Fruit fly (Drosophila melanogaster): ENCODE data around the gene CarT.

CarT gene

DNA sequence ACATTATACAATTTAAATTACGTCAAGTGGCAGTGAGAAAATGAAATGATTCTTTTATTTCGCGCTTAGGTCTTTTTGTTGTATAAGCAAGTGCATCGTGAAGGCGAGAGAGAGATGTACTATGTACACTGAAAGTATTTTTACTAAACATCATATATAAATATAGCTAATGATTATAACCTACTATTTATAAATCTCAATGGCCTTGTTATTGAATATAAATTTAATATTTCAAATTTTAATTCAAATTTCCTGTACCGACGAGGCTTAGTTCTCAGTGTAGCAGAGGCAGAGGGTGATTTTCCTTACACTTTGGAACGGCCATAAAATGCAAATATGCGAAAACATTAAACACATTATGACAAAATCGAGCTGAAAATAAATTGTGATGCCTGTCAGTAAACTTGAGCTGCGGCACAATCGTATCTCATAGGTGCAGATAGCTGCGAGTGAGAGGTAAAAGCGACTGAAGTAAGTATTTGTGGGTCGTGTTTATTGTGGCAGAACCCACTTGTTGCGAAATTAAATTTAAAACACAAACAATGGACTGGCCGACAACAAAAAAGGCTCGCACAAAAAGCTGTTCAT, 32.0 kb upstream of the CarT start (continued):
- TF ChIP-seq vnd (GFP tag; IDR thresholded peaks at IDR 0.05; ENCODE audit: partially characterized antibody): no peak
- no peak for TF ChIP-seq gfzf (GFP tag; optimal IDR thresholded peaks at IDR 0.05)
- TF ChIP-seq Dref (GFP tag; IDR thresholded peaks at IDR 0.05): no peak
- TF ChIP-seq sr (GFP tag; IDR thresholded peaks at IDR 0.05): no peak
- TF ChIP-seq CG6272 (GFP tag; IDR thresholded peaks at IDR 0.05): no peak
- no peak for TF ChIP-seq Tbp (GFP tag; optimal IDR thresholded peaks at IDR 0.05)
- TF ChIP-seq caup (GFP tag; optimal IDR thresholded peaks at IDR 0.05; ENCODE audit: severe bottlenecking): no peak
- TF ChIP-seq dan (GFP tag; IDR thresholded peaks at IDR 0.05): no peak
- no peak for TF ChIP-seq CG13894 (tag; optimal IDR thresholded peaks at IDR 0.05)
- TF ChIP-seq nom (GFP tag; optimal IDR thresholded peaks at IDR 0.05): no peak
- TF ChIP-seq Fer2 (tag; optimal IDR thresholded peaks at IDR 0.05): no peak
- TF ChIP-seq chinmo (GFP tag; IDR thresholded peaks at IDR 0.05; ENCODE audit: partially characterized antibody): no peak
- TF ChIP-seq CG18619 (GFP tag; optimal IDR thresholded peaks at IDR 0.05): no peak
- TF ChIP-seq fd3F (GFP tag; optimal IDR thresholded peaks at IDR 0.05): no peak
- no peak for TF ChIP-seq luna (GFP tag; optimal IDR thresholded peaks at IDR 0.05)
- peak; percentile 19; the same call in 1 of the 2 replicates for TF ChIP-seq E2f2 (GFP tag; IDR thresholded peaks at IDR 0.05)
- no peak for TF ChIP-seq ara (GFP tag; IDR thresholded peaks at IDR 0.05)
- TF ChIP-seq zfh2 (GFP tag; optimal IDR thresholded peaks at IDR 0.05): no peak
- peak; percentile 53 for TF ChIP-seq Rfx (GFP tag; IDR thresholded peaks at IDR 0.05)
- no peak for TF ChIP-seq tll (GFP tag; optimal IDR thresholded peaks at IDR 0.05)
- no peak for TF ChIP-seq Dip3 (GFP tag; optimal IDR thresholded peaks at IDR 0.05)
- no peak for TF ChIP-seq CG5953 (GFP tag; IDR thresholded peaks at IDR 0.05)
- no peak for TF ChIP-seq kay (GFP tag; optimal IDR thresholded peaks at IDR 0.05)
- no peak for TF ChIP-seq CG34376 (GFP tag; optimal IDR thresholded peaks at IDR 0.05)
- TF ChIP-seq CG13424 (tag; optimal IDR thresholded peaks at IDR 0.05): peak; percentile 45
- TF ChIP-seq CG9727 (GFP tag; optimal IDR thresholded peaks at IDR 0.05): peak; percentile 64
- no peak for TF ChIP-seq CG10274 (GFP tag; optimal IDR thresholded peaks at IDR 0.05)
- TF ChIP-seq CG2129 (GFP tag; IDR thresholded peaks at IDR 0.05; ENCODE audit: partially characterized antibody): no peak
- no peak for TF ChIP-seq peb (GFP tag; IDR thresholded peaks at IDR 0.05)
- TF ChIP-seq dmrt99B (tag; optimal IDR thresholded peaks at IDR 0.05): peak; percentile 70
- no peak for TF ChIP-seq lmd (GFP tag; IDR thresholded peaks at IDR 0.05)
- no peak for TF ChIP-seq Sry-δ (GFP tag; optimal IDR thresholded peaks at IDR 0.05)
- no peak for TF ChIP-seq tx (GFP tag; optimal IDR thresholded peaks at IDR 0.05)
- no peak for TF ChIP-seq da (GFP tag; optimal IDR thresholded peaks at IDR 0.05)
- peak; percentile 53 for TF ChIP-seq slbo (GFP tag; IDR thresholded peaks at IDR 0.05)
- no peak for TF ChIP-seq Sin3A (optimal IDR thresholded peaks at IDR 0.05)
- TF ChIP-seq CG17385 (GFP tag; optimal IDR thresholded peaks at IDR 0.05): peak; percentile 10
- no peak for TF ChIP-seq CG16779 (GFP tag; IDR thresholded peaks at IDR 0.05)
- TF ChIP-seq dimm (GFP tag; IDR thresholded peaks at IDR 0.05): no peak
- TF ChIP-seq dm (GFP tag; optimal IDR thresholded peaks at IDR 0.05): no peak
- no peak for TF ChIP-seq ac (GFP tag; optimal IDR thresholded peaks at IDR 0.05)
- TF ChIP-seq CG15073 (GFP tag; optimal IDR thresholded peaks at IDR 0.05): no peak
- TF ChIP-seq CG17612 (GFP tag; IDR thresholded peaks at IDR 0.05): no peak
- TF ChIP-seq CG30020 (tag; optimal IDR thresholded peaks at IDR 0.05): no peak
- peak; percentile 44 for TF ChIP-seq trem (tag; optimal IDR thresholded peaks at IDR 0.05)
- no peak for TF ChIP-seq jigr1 (GFP tag; IDR thresholded peaks at IDR 0.05)
- no peak for TF ChIP-seq trh (GFP tag; optimal IDR thresholded peaks at IDR 0.05)
- TF ChIP-seq CG6791 (GFP tag; IDR thresholded peaks at IDR 0.05; ENCODE audit: partially characterized antibody): no peak
- TF ChIP-seq HLH3B (GFP tag; IDR thresholded peaks at IDR 0.05): 0 out of 2 replicates have a peak, but pooled peaks have one; percentile 16
- TF ChIP-seq Dbx (GFP tag; IDR thresholded peaks at IDR 0.05): no peak
- TF ChIP-seq onecut (GFP tag; IDR thresholded peaks at IDR 0.05): no peak
- TF ChIP-seq CG4730 (GFP tag; IDR thresholded peaks at IDR 0.05): no peak
